Worm (Caenorhabditis elegans) whole organism, early embryonic: ENCODE measurements around the gene str-260.

Experiments used
- B0310.2 ChIP-seq: sonication (generic microtip); optimal IDR thresholded peaks from 2 replicates; lab custom pipeline; 2016; ENCODE audit warnings: mild to moderate bottlenecking, missing genetic modification characterization, missing compliant biosample characterization
- F13C5.2 ChIP-seq: sonication (generic microtip); optimal IDR thresholded peaks from 2 replicates; lab custom pipeline; 2017; ENCODE audit warnings: mild to moderate bottlenecking, missing genetic modification characterization, inconsistent platforms, missing compliant biosample characterization
- aly-1 ChIP-seq: sonication (generic microtip); optimal IDR thresholded peaks from 2 replicates; lab custom pipeline; 2016; ENCODE audit warnings: missing genetic modification characterization, missing compliant biosample characterization
- ama-1 ChIP-seq: fragments of 150-350 bp; optimal IDR thresholded peaks from 2 replicates; lab custom pipeline; 2014
- ceh-13 ChIP-seq: fragments of 200-800 bp; sonication (Bioruptor generic); optimal IDR thresholded peaks from 2 replicates; lab custom pipeline; 2018; ENCODE audit warnings: mild to moderate bottlenecking, missing genetic modification characterization, missing compliant biosample characterization
- ceh-36 ChIP-seq: sonication (generic microtip); optimal IDR thresholded peaks from 2 replicates; lab custom pipeline; 2016; ENCODE audit warnings: missing genetic modification characterization, inconsistent platforms, missing compliant biosample characterization
- ets-7 ChIP-seq: sonication (generic microtip); optimal IDR thresholded peaks from 2 replicates; lab custom pipeline; 2016; ENCODE audit warnings: missing genotype, missing genetic modification characterization, missing compliant biosample characterization
- flt-1 ChIP-seq: fragments of 200-800 bp; sonication (Bioruptor generic); IDR thresholded peaks from 2 replicates; pipeline ENCODE4 v1.3.6; 2022; ENCODE audit warnings: missing genetic modification characterization, missing compliant biosample characterization
- hmbx-1 ChIP-seq: sonication (generic microtip); optimal IDR thresholded peaks from 2 replicates; lab custom pipeline; 2016; ENCODE audit warnings: mild to moderate bottlenecking, missing genetic modification characterization, missing compliant biosample characterization
- hmg-4 ChIP-seq: fragments of 200-800 bp; sonication (Bioruptor generic); optimal IDR thresholded peaks from 2 replicates; lab custom pipeline; 2018; ENCODE audit warnings: mild to moderate bottlenecking, missing genetic modification characterization, missing compliant biosample characterization
- hnd-1 ChIP-seq: sonication (generic microtip); optimal IDR thresholded peaks from 2 replicates; lab custom pipeline; 2016; ENCODE audit warnings: missing genetic modification characterization, missing compliant biosample characterization
- pes-1 ChIP-seq: fragments of 200-800 bp; sonication (Bioruptor generic); IDR thresholded peaks from 2 replicates; pipeline ENCODE4 v1.3.6; 2022; ENCODE audit warnings: missing genetic modification reagents, missing genetic modification characterization, missing compliant biosample characterization
- scrt-1 ChIP-seq: fragments of 200-800 bp; sonication (Bioruptor generic); IDR thresholded peaks from 2 replicates; pipeline ENCODE4 v1.3.6; 2022; ENCODE audit warnings: missing genetic modification characterization, missing compliant biosample characterization
- sea-1 ChIP-seq: fragments of 200-800 bp; sonication (Bioruptor generic); conservative IDR thresholded peaks from 2 replicates; pipeline ENCODE4 v1.3.6; 2022; ENCODE audit warnings: missing genetic modification characterization, missing compliant biosample characterization
- tbx-11 ChIP-seq: fragments of 200-800 bp; sonication (Bioruptor generic); IDR thresholded peaks from 2 replicates; pipeline ENCODE4 v1.3.6; 2022; ENCODE audit warnings: missing genetic modification characterization, missing compliant biosample characterization
- tbx-37 ChIP-seq: fragments of 200-800 bp; sonication (Bioruptor generic); conservative IDR thresholded peaks from 2 replicates; pipeline ENCODE4 v1.3.6; 2022; ENCODE audit warnings: missing genetic modification reagents, missing genetic modification characterization, missing compliant biosample characterization
- tra-4 ChIP-seq: sonication (generic microtip); optimal IDR thresholded peaks from 2 replicates; lab custom pipeline; 2017; ENCODE audit warnings: missing genetic modification characterization, missing compliant biosample characterization

The str-260 gene

ce11 chrV:3526882-3527281, at the start of gene str-260:
str-260 (plus strand) TSS chrV:3527182.
- TF ChIP-seq flt-1 (no peak), tbx-37 (GFP tag; lab: Robert Waterston, UW) (no peak), ets-7 (tag; lab: Kevin White, UChicago) (no peak), tra-4 (tag; lab: Kevin White, UChicago) (no peak), hmg-4 (no peak), B0310.2 (tag; lab: Kevin White, UChicago) (no peak), pes-1 (GFP tag; lab: Robert Waterston, UW) (no peak), sea-1 (GFP tag; lab: Robert Waterston, UW) (no peak), F13C5.2 (no peak), aly-1 (tag; lab: Kevin White, UChicago) (no peak), hnd-1 (tag; lab: Kevin White, UChicago) (no peak), hmbx-1 (no peak), ceh-36 (tag; lab: Kevin White, UChicago) (no peak)

- TF ChIP-seq aly-1 (tag; lab: Kevin White, UChicago) (no peak), ama-1 (lab: Kevin White, UChicago) (no peak), ets-7 (tag; lab: Kevin White, UChicago) (no peak), hmg-4 (no peak), ceh-36 (tag; lab: Kevin White, UChicago) (no peak), sea-1 (GFP tag; lab: Robert Waterston, UW) (no peak), flt-1 (no peak), ceh-13 (GFP tag; lab: Kevin White, UChicago) (no peak), tbx-11 (GFP tag; lab: Robert Waterston, UW) (no peak), scrt-1 (GFP tag; lab: Robert Waterston, UW) (no peak), pes-1 (GFP tag; lab: Robert Waterston, UW) (no peak), hmbx-1 (no peak), tra-4 (tag; lab: Kevin White, UChicago) (no peak), F13C5.2 (no peak), B0310.2 (tag; lab: Kevin White, UChicago) (no peak)
Measured at ce11 chrV:3477496-3477895, 49.5 kb upstream of the str-260 start, which contains the start of gene srbc-31. srbc-31 (minus strand) TSS chrV:3477596.

- TF ChIP-seq F13C5.2 (no peak), hmbx-1 (no peak), tbx-11 (GFP tag; lab: Robert Waterston, UW) (no peak), ama-1 (lab: Kevin White, UChicago) (no peak), tra-4 (tag; lab: Kevin White, UChicago) (no peak), sea-1 (GFP tag; lab: Robert Waterston, UW) (no peak), hmg-4 (no peak), aly-1 (tag; lab: Kevin White, UChicago) (no peak), ceh-13 (GFP tag; lab: Kevin White, UChicago) (no peak), ets-7 (tag; lab: Kevin White, UChicago) (no peak), ceh-36 (tag; lab: Kevin White, UChicago) (no peak), flt-1 (no peak)
Measured at ce11 chrV:3480346-3480745, 46.6 kb upstream of the str-260 start, which contains the start of gene srbc-30. srbc-30 (minus strand) TSS chrV:3480446.

- TF ChIP-seq scrt-1 (GFP tag; lab: Robert Waterston, UW) (no peak), tbx-37 (GFP tag; lab: Robert Waterston, UW) (no peak), aly-1 (tag; lab: Kevin White, UChicago) (no peak), tbx-11 (GFP tag; lab: Robert Waterston, UW) (no peak), flt-1 (no peak), hnd-1 (tag; lab: Kevin White, UChicago) (no peak), B0310.2 (tag; lab: Kevin White, UChicago) (no peak), tra-4 (tag; lab: Kevin White, UChicago) (no peak), ceh-13 (GFP tag; lab: Kevin White, UChicago) (no peak), hmbx-1 (no peak), ets-7 (tag; lab: Kevin White, UChicago) (no peak), hmg-4 (no peak), sea-1 (GFP tag; lab: Robert Waterston, UW) (no peak), ama-1 (lab: Kevin White, UChicago) (no peak), pes-1 (GFP tag; lab: Robert Waterston, UW) (no peak)
Measured at ce11 chrV:3482550-3483002, 44.4 kb upstream of the str-260 start, which contains the start of gene lys-7. lys-7 (minus strand) TSS chrV:3482600.

ce11 chrV:3484702-3485101, 42.3 kb upstream of the str-260 start, which contains the start of gene srbc-33:
srbc-33 (minus strand) TSS chrV:3484802.
- TF ChIP-seq hmbx-1 (no peak), tbx-37 (GFP tag; lab: Robert Waterston, UW) (no peak), aly-1 (tag; lab: Kevin White, UChicago) (no peak), ceh-13 (GFP tag; lab: Kevin White, UChicago) (no peak), ceh-36 (tag; lab: Kevin White, UChicago) (no peak), F13C5.2 (no peak), tbx-11 (GFP tag; lab: Robert Waterston, UW) (no peak), scrt-1 (GFP tag; lab: Robert Waterston, UW) (no peak), flt-1 (no peak)

- TF ChIP-seq sea-1 (GFP tag; lab: Robert Waterston, UW) (no peak), scrt-1 (GFP tag; lab: Robert Waterston, UW) (no peak), ceh-13 (GFP tag; lab: Kevin White, UChicago) (no peak), flt-1 (no peak), B0310.2 (tag; lab: Kevin White, UChicago) (no peak)
Measured at ce11 chrV:3486857-3487256, 40.1 kb upstream of the str-260 start, which contains the start of gene srbc-32. srbc-32 (minus strand) TSS chrV:3486957.

ce11 chrV:3490435-3490834, 36.5 kb upstream of the str-260 start, which contains the start of gene srbc-36:
srbc-36 (minus strand) TSS chrV:3490535.
- TF ChIP-seq ceh-36 (tag; lab: Kevin White, UChicago) (no peak), sea-1 (GFP tag; lab: Robert Waterston, UW) (no peak), hnd-1 (tag; lab: Kevin White, UChicago) (no peak), tra-4 (tag; lab: Kevin White, UChicago) (no peak), flt-1 (no peak), F13C5.2 (no peak), ceh-13 (GFP tag; lab: Kevin White, UChicago) (no peak), B0310.2 (tag; lab: Kevin White, UChicago) (no peak), hmg-4 (no peak), ets-7 (tag; lab: Kevin White, UChicago) (no peak), scrt-1 (GFP tag; lab: Robert Waterston, UW) (no peak), aly-1 (tag; lab: Kevin White, UChicago) (no peak), hmbx-1 (no peak), tbx-11 (GFP tag; lab: Robert Waterston, UW) (no peak), ama-1 (lab: Kevin White, UChicago) (no peak), pes-1 (GFP tag; lab: Robert Waterston, UW) (no peak), tbx-37 (GFP tag; lab: Robert Waterston, UW) (no peak)
